Fruit fly (Drosophila melanogaster) whole organism, adult: ENCODE data around the gene CG42779.

ENCODE experiments used
- CG33017 ChIP-seq: fragments of 200-800 bp; sonication (Bioruptor generic); optimal IDR thresholded peaks from 2 replicates; lab custom pipeline; 2018; ENCODE audit warnings: missing biosample characterization, mild to moderate bottlenecking, missing genetic modification characterization, moderate library complexity
- cic ChIP-seq: fragments of 200-800 bp; sonication (Bioruptor generic); optimal IDR thresholded peaks from 2 replicates; lab custom pipeline; 2017; ENCODE audit warnings: missing biosample characterization, mild to moderate bottlenecking, missing genetic modification characterization, moderate library complexity
- cnc ChIP-seq, 2 experiments: fragments of >200 bp; optimal IDR thresholded peaks; 2 replicates each; lab custom pipeline; 2017
- kay ChIP-seq: fragments of 200-800 bp; sonication (Bioruptor generic); peaks from one replicate; lab custom pipeline; 2016; ENCODE audit warnings: missing biosample characterization, missing genetic modification characterization, borderline replicate concordance

dm6 chr3R:17150287-17150686 is 28.9 kb downstream of the CG42779 start, which contains the start of gene Smug:
- TF ChIP-seq kay (GFP tag; lab: Kevin White, UChicago) (no peak), cnc (optimal IDR thresholded peaks at IDR 0.05; lab: Kevin White, UChicago) (no peak), CG33017 (tag; lab: Kevin White, UChicago) (no peak), cic (no peak)
